Worm (Caenorhabditis elegans): ENCODE data around the gene rimb-1.

- TF ChIP-seq ztf-29 (GFP tag; IDR thresholded peaks at IDR 0.05) (no peak), klf-2 (GFP tag; conservative IDR thresholded peaks at IDR 0.05) (no peak), T22C8.4 (GFP tag; IDR thresholded peaks at IDR 0.05) (no peak)
Observed at ce11 chrIII:1814285-1814684, 26.2 kb downstream of the rimb-1 start.

Measured in whole organism, midembryonic.